Worm (Caenorhabditis elegans) whole organism, L4 larva: ENCODE data around the gene C50F4.10.

Source experiments
- F37D6.2 ChIP-seq: sonication (generic microtip); optimal IDR thresholded peaks from 2 replicates; lab custom pipeline; 2016; ENCODE audit warnings: mild to moderate bottlenecking, missing genetic modification characterization, missing compliant biosample characterization
- F49E8.2 ChIP-seq: sonication (generic microtip); optimal IDR thresholded peaks from 2 replicates; lab custom pipeline; 2016; ENCODE audit warnings: missing compliant biosample characterization, mild to moderate bottlenecking, missing genetic modification characterization, borderline replicate concordance
- T20F7.1 ChIP-seq: fragments of 200-800 bp; sonication (Bioruptor generic); optimal IDR thresholded peaks from 2 replicates; lab custom pipeline; 2018; ENCODE audit warnings: mild to moderate bottlenecking, missing genetic modification characterization, missing compliant biosample characterization
- T26A8.4 ChIP-seq: fragments of 200-800 bp; sonication (Bioruptor generic); IDR thresholded peaks from 2 replicates; pipeline ENCODE4 v1.3.6; 2022; ENCODE audit warnings: missing genetic modification characterization, missing compliant biosample characterization
- Y5F2A.4 ChIP-seq: fragments of 200-800 bp; sonication (Bioruptor generic); optimal IDR thresholded peaks from 2 replicates; lab custom pipeline; 2018; ENCODE audit warnings: mild to moderate bottlenecking, missing genetic modification characterization, missing compliant biosample characterization
- ZK546.5 ChIP-seq, 2 experiments: sonication (generic microtip); optimal IDR thresholded peaks; 2 replicates each; lab custom pipeline; 2017; ENCODE audit warnings: missing biosample characterization in 2 of 2, missing genetic modification characterization in 2 of 2
- ama-1 ChIP-seq: fragments of 150-350 bp; optimal IDR thresholded peaks from 2 replicates; lab custom pipeline; 2014; ENCODE audit warnings: inconsistent platforms, mixed read lengths
- arid-1 ChIP-seq: fragments of 200-800 bp; sonication (Bioruptor generic); conservative IDR thresholded peaks from 2 replicates; pipeline ENCODE4 v1.3.6; 2022; ENCODE audit warnings: missing genetic modification reagents, missing genetic modification characterization, missing compliant biosample characterization
- ceh-20 ChIP-seq: fragments of 200-800 bp; sonication (Bioruptor generic); IDR thresholded peaks from 2 replicates; pipeline ENCODE4 v1.3.6; 2022; ENCODE audit warnings: missing genetic modification reagents, missing genetic modification characterization, missing compliant biosample characterization
- ceh-62 ChIP-seq: sonication (generic microtip); optimal IDR thresholded peaks from 2 replicates; lab custom pipeline; 2017; ENCODE audit warnings: missing biosample characterization, missing genetic modification characterization
- cey-2 ChIP-seq: sonication (generic microtip); optimal IDR thresholded peaks from 3 replicates; lab custom pipeline; 2017; ENCODE audit warnings: missing genetic modification characterization, mild to moderate bottlenecking, missing compliant biosample characterization, antibody characterized with exemption, borderline replicate concordance; ENCODE audit not compliant: insufficient read depth
- daf-16 ChIP-seq, 3 experiments: sonication (generic microtip); optimal IDR thresholded peaks; 2 replicates each; lab custom pipeline; 2016 to 2017; ENCODE audit warnings: missing genetic modification characterization in 3 of 3, missing genetic modification reagents in 3 of 3, mild to moderate bottlenecking in 2 of 3, missing compliant biosample characterization in 2 of 3, missing biosample characterization in 1 of 3, moderate library complexity in 1 of 3
- daf-19 ChIP-seq: fragments of 200-800 bp; sonication (Bioruptor generic); conservative IDR thresholded peaks from 2 replicates; pipeline ENCODE4 v1.3.6; 2022; ENCODE audit warnings: missing genetic modification characterization, missing compliant biosample characterization
- daf-8 ChIP-seq: fragments of 200-800 bp; sonication (Bioruptor generic); IDR thresholded peaks from 2 replicates; pipeline ENCODE4 v1.3.6; 2022; ENCODE audit warnings: missing genetic modification characterization, missing compliant biosample characterization
- dmd-8 ChIP-seq: fragments of 200-800 bp; sonication (Bioruptor generic); IDR thresholded peaks from 2 replicates; pipeline ENCODE4 v1.3.6; 2022; ENCODE audit warnings: missing genetic modification characterization, missing compliant biosample characterization
- dmd-9 ChIP-seq: fragments of 200-800 bp; sonication (Bioruptor generic); IDR thresholded peaks from 2 replicates; pipeline ENCODE4 v1.3.6; 2022; ENCODE audit warnings: missing genetic modification reagents, missing genetic modification characterization, missing compliant biosample characterization
- dve-1 ChIP-seq: sonication (generic microtip); optimal IDR thresholded peaks from 2 replicates; lab custom pipeline; 2017; ENCODE audit warnings: antibody characterized with exemption, mild to moderate bottlenecking, missing genetic modification characterization, missing compliant biosample characterization; ENCODE audit not compliant: insufficient read depth
- egl-27 ChIP-seq: sonication (generic microtip); optimal IDR thresholded peaks from 3 replicates; lab custom pipeline; 2017; ENCODE audit warnings: missing biosample characterization, missing genetic modification reagents, missing genetic modification characterization
- egl-43 ChIP-seq: fragments of 200-800 bp; sonication (Bioruptor generic); IDR thresholded peaks from 2 replicates; pipeline ENCODE4 v1.3.6; 2022; ENCODE audit warnings: missing genetic modification reagents, missing genetic modification characterization, missing compliant biosample characterization
- fos-1 ChIP-seq: fragments of 150-350 bp; optimal IDR thresholded peaks from 2 replicates; lab custom pipeline; 2014; ENCODE audit warnings: missing biosample characterization, missing genetic modification characterization
- hif-1 ChIP-seq, 2 experiments: sonication (generic microtip); optimal IDR thresholded peaks; 2 replicates each; lab custom pipeline; 2016 to 2017; ENCODE audit warnings: missing compliant biosample characterization in 2 of 2, missing genetic modification characterization in 2 of 2, missing genetic modification reagents in 2 of 2, missing genotype in 2 of 2, mild to moderate bottlenecking in 1 of 2
- hlh-30 ChIP-seq: sonication (generic microtip); optimal IDR thresholded peaks from 2 replicates; lab custom pipeline; 2017; ENCODE audit warnings: antibody characterized with exemption, mild to moderate bottlenecking, missing genetic modification characterization, missing compliant biosample characterization; ENCODE audit not compliant: insufficient read depth
- hmg-1.1 ChIP-seq: fragments of 200-800 bp; sonication (Bioruptor generic); IDR thresholded peaks from 2 replicates; pipeline ENCODE4 v1.3.6; 2022; ENCODE audit warnings: missing genetic modification reagents, missing genetic modification characterization, missing compliant biosample characterization
- jun-1 ChIP-seq: fragments of 150-350 bp; optimal IDR thresholded peaks from 2 replicates; lab custom pipeline; 2014; ENCODE audit warnings: missing biosample characterization, missing genetic modification reagents, missing genetic modification characterization
- lin-15B ChIP-seq: fragments of 150-350 bp; sonication (generic microtip); optimal IDR thresholded peaks from 3 replicates; lab custom pipeline; 2014; ENCODE audit warnings: missing biosample characterization, missing genetic modification characterization
- lsy-2 ChIP-seq, 2 experiments: fragments of 150-350 bp in 1 of 2; sonication (generic microtip) in 1 of 2; optimal IDR thresholded peaks; 2 replicates each; lab custom pipeline; 2014 to 2017; ENCODE audit warnings: missing biosample characterization in 2 of 2, missing genetic modification characterization in 2 of 2
- madf-9 ChIP-seq: fragments of 200-800 bp; sonication (Bioruptor generic); conservative IDR thresholded peaks from 2 replicates; pipeline ENCODE4 v1.3.6; 2022; ENCODE audit warnings: missing genetic modification reagents, missing genetic modification characterization, missing compliant biosample characterization
- mdt-29 ChIP-seq: fragments of 200-800 bp; sonication (Bioruptor generic); IDR thresholded peaks from 2 replicates; pipeline ENCODE4 v1.3.6; 2022; ENCODE audit warnings: missing genetic modification reagents, missing genetic modification characterization, missing compliant biosample characterization
- mxl-3 ChIP-seq: fragments of 200-800 bp; sonication (Bioruptor generic); optimal IDR thresholded peaks from 2 replicates; lab custom pipeline; 2018; ENCODE audit warnings: mild to moderate bottlenecking, missing genetic modification characterization, missing compliant biosample characterization
- nhr-10 ChIP-seq: fragments of 150-350 bp; optimal IDR thresholded peaks from 2 replicates; lab custom pipeline; 2014; ENCODE audit warnings: missing biosample characterization, missing genetic modification characterization
- nhr-11 ChIP-seq: fragments of 150-350 bp; optimal IDR thresholded peaks from 2 replicates; lab custom pipeline; 2014; ENCODE audit warnings: missing biosample characterization, missing genetic modification characterization
- nhr-111 ChIP-seq: fragments of 200-800 bp; sonication (Bioruptor generic); optimal IDR thresholded peaks from 2 replicates; lab custom pipeline; 2018; ENCODE audit warnings: mild to moderate bottlenecking, missing genetic modification characterization, missing compliant biosample characterization
- nhr-42 ChIP-seq: fragments of 200-800 bp; sonication (Bioruptor generic); IDR thresholded peaks from 2 replicates; pipeline ENCODE4 v1.3.6; 2022; ENCODE audit warnings: missing genetic modification characterization, missing compliant biosample characterization
- nhr-6 ChIP-seq: fragments of 150-350 bp; optimal IDR thresholded peaks from 2 replicates; lab custom pipeline; 2014; ENCODE audit warnings: missing biosample characterization, missing genetic modification characterization
- nhr-77 ChIP-seq: fragments of 150-350 bp; optimal IDR thresholded peaks from 2 replicates; lab custom pipeline; 2014; ENCODE audit warnings: missing biosample characterization, missing genetic modification characterization
- saeg-2 ChIP-seq: fragments of 200-800 bp; sonication (Bioruptor generic); IDR thresholded peaks from 2 replicates; pipeline ENCODE4 v1.3.6; 2022; ENCODE audit warnings: missing genetic modification reagents, missing genetic modification characterization, missing compliant biosample characterization
- skn-1 ChIP-seq: fragments of 150-350 bp; optimal IDR thresholded peaks from 2 replicates; lab custom pipeline; 2014; ENCODE audit warnings: missing biosample characterization, missing genetic modification characterization
- snpc-1.2 ChIP-seq: fragments of 200-800 bp; sonication (Bioruptor generic); IDR thresholded peaks from 2 replicates; pipeline ENCODE4 v1.3.6; 2022; ENCODE audit warnings: missing genetic modification reagents, missing genetic modification characterization, missing compliant biosample characterization
- spr-1 ChIP-seq: sonication (generic microtip); optimal IDR thresholded peaks from 2 replicates; lab custom pipeline; 2016; ENCODE audit warnings: mild to moderate bottlenecking, missing genetic modification characterization, missing compliant biosample characterization
- tra-1 ChIP-seq: fragments of 200-800 bp; sonication (Bioruptor generic); IDR thresholded peaks from 2 replicates; pipeline ENCODE4 v1.3.6; 2022; ENCODE audit warnings: missing genetic modification reagents, missing genetic modification characterization, missing compliant biosample characterization
- unc-130 ChIP-seq: sonication (generic microtip); optimal IDR thresholded peaks from 2 replicates; lab custom pipeline; 2016; ENCODE audit warnings: missing genetic modification reagents, missing genetic modification characterization, missing compliant biosample characterization
- vab-7 ChIP-seq: fragments of 200-800 bp; sonication (Bioruptor generic); IDR thresholded peaks from 2 replicates; pipeline ENCODE4 v1.3.6; 2022; ENCODE audit warnings: missing genetic modification reagents, missing genetic modification characterization, missing compliant biosample characterization
- zfp-2 ChIP-seq: sonication (generic microtip); optimal IDR thresholded peaks from 2 replicates; lab custom pipeline; 2016; ENCODE audit warnings: mild to moderate bottlenecking, missing genetic modification characterization, missing compliant biosample characterization
- zfp-3 ChIP-seq: fragments of 200-800 bp; sonication (Bioruptor generic); conservative IDR thresholded peaks from 2 replicates; pipeline ENCODE4 v1.3.6; 2022; ENCODE audit warnings: missing genetic modification reagents, missing genetic modification characterization, missing compliant biosample characterization
- zip-2 ChIP-seq: fragments of 150-350 bp; optimal IDR thresholded peaks from 2 replicates; lab custom pipeline; 2014; ENCODE audit warnings: missing biosample characterization, missing genetic modification characterization

The C50F4.10 gene

ce11 chrV:9546860-9547269, 15.5 kb upstream of the C50F4.10 start, which contains the start of gene his-37 (continued):
- TF ChIP-seq lsy-2 (tag; optimal IDR thresholded peaks at IDR 0.05; lab: Kevin White, UChicago) (peak; percentile 95 to 97), mdt-29 (peak; percentile 94), hif-1 (tag; optimal IDR thresholded peaks at IDR 0.05; lab: Kevin White, UChicago) (peak; percentile 82 to 93), ZK546.5 (tag; optimal IDR thresholded peaks at IDR 0.05; lab: Kevin White, UChicago) (peak in 1 of 2 experiments; percentile 79), daf-19 (GFP tag; lab: Robert Waterston, UW) (peak; percentile 97), egl-27 (tag; lab: Kevin White, UChicago) (peak; percentile 27), fos-1 (tag; lab: Kevin White, UChicago) (peak; percentile 74), nhr-6 (tag; lab: Kevin White, UChicago) (peak; percentile 98)

ce11 chrV:9546042-9546581, 14.7 kb upstream of the C50F4.10 start, which contains the start of gene C50F4.6:
C50F4.6 (plus strand) TSS chrV:9546092.
- TF ChIP-seq hmg-1.1, result peak; percentile 41; the same call in 1 of the 2 replicates
- no peak for TF ChIP-seq egl-43 (GFP tag; lab: Robert Waterston, UW)
- 0 out of 2 replicates have a peak, but pooled peaks have one; percentile 22 for TF ChIP-seq arid-1 (GFP tag; lab: Robert Waterston, UW)
- TF ChIP-seq nhr-77 (tag; lab: Kevin White, UChicago), result peak; percentile 9
- peak; percentile 58; the same call in 1 of the 2 replicates for TF ChIP-seq zfp-3 (GFP tag; lab: Robert Waterston, UW)
- no peak for TF ChIP-seq lin-15B (tag; lab: Kevin White, UChicago)
- TF ChIP-seq dve-1 (tag; lab: Kevin White, UChicago), result peak; percentile 0
- TF ChIP-seq ama-1 (lab: Kevin White, UChicago), result peak; percentile 64

ce11 chrV:9545238-9545709, 13.9 kb upstream of the C50F4.10 start, which contains the start of the genes his-35 and his-41:
his-35 (minus strand) TSS chrV:9545288.
his-41 (plus strand) TSS chrV:9545536.
- TF ChIP-seq daf-16 (GFP tag; optimal IDR thresholded peaks at IDR 0.05; lab: Kevin White, UChicago) (no peak), daf-16 (tag; optimal IDR thresholded peaks at IDR 0.05; lab: Kevin White, UChicago) (no peak), T20F7.1 (GFP tag; lab: Kevin White, UChicago) (no peak), ceh-62 (tag; lab: Kevin White, UChicago) (no peak), ceh-20 (GFP tag; lab: Robert Waterston, UW) (no peak), vab-7 (GFP tag; lab: Robert Waterston, UW) (no peak), zip-2 (tag; lab: Kevin White, UChicago) (no peak), jun-1 (tag; lab: Kevin White, UChicago) (no peak), Y5F2A.4 (no peak), T26A8.4 (no peak; the same call in 1 of the 2 replicates), daf-8 (GFP tag; lab: Robert Waterston, UW) (no peak), nhr-11 (tag; lab: Kevin White, UChicago) (peak; percentile 76), dmd-9 (GFP tag; lab: Robert Waterston, UW) (no peak), hif-1 (tag; optimal IDR thresholded peaks at IDR 0.05; lab: Kevin White, UChicago) (no peak), mxl-3 (peak; percentile 10), saeg-2 (GFP tag; lab: Robert Waterston, UW) (no peak), spr-1 (tag; lab: Kevin White, UChicago) (no peak), skn-1 (tag; lab: Kevin White, UChicago) (no peak), nhr-10 (tag; lab: Kevin White, UChicago) (no peak), cey-2 (no peak), daf-19 (GFP tag; lab: Robert Waterston, UW) (no peak), egl-43 (GFP tag; lab: Robert Waterston, UW) (peak; percentile 57; the same call in 1 of the 2 replicates), nhr-111 (no peak), madf-9 (no peak), dmd-8 (GFP tag; lab: Robert Waterston, UW) (no peak), lin-15B (tag; lab: Kevin White, UChicago) (no peak), tra-1 (GFP tag; lab: Robert Waterston, UW) (0 out of 2 replicates have a peak, but pooled peaks have one; percentile 16), F37D6.2 (peak; percentile 12), snpc-1.2 (GFP tag; lab: Robert Waterston, UW) (no peak), zfp-2 (tag; lab: Kevin White, UChicago) (no peak), unc-130 (no peak), nhr-42 (0 out of 2 replicates have a peak, but pooled peaks have one; percentile 27), F49E8.2 (no peak), hlh-30 (tag; lab: Kevin White, UChicago) (peak; percentile 4)
